Fruit fly (Drosophila melanogaster) whole organism, embryonic: ENCODE results near the gene CG14212.

ENCODE experiments used
- Adf1 ChIP-seq: fragments of 200-800 bp; sonication (Bioruptor generic); IDR thresholded peaks from 2 replicates; pipeline ENCODE4 v1.3.6; 2022; ENCODE audit warnings: missing biosample characterization, missing genetic modification characterization
- Blimp-1 ChIP-seq: fragments of 200-800 bp; sonication (Bioruptor generic); optimal IDR thresholded peaks from 3 replicates; lab custom pipeline; 2018; ENCODE audit warnings: missing biosample characterization, missing genetic modification characterization, mild to moderate bottlenecking, moderate library complexity, missing genetic modification reagents
- CG10462 ChIP-seq: fragments of 200-800 bp; sonication (Bioruptor generic); optimal IDR thresholded peaks from 2 replicates; lab custom pipeline; 2016; ENCODE audit warnings: missing biosample characterization, missing genetic modification characterization
- CG11093 ChIP-seq: fragments of 200-800 bp; sonication (Bioruptor generic); IDR thresholded peaks from 3 replicates; pipeline ENCODE4 v1.3.6; 2022; ENCODE audit warnings: missing biosample characterization, missing genetic modification characterization
- CG11456 ChIP-seq: fragments of 200-800 bp; sonication (Bioruptor generic); IDR thresholded peaks from 3 replicates; pipeline ENCODE4 v1.3.6; 2022; ENCODE audit warnings: missing biosample characterization, missing genetic modification characterization
- CG12659 ChIP-seq: fragments of 200-800 bp; sonication (Bioruptor generic); optimal IDR thresholded peaks from 3 replicates; lab custom pipeline; 2017; ENCODE audit warnings: mild to moderate bottlenecking, missing biosample characterization, missing genetic modification reagents, missing genetic modification characterization
- CG14860 ChIP-seq: fragments of 200-800 bp; sonication (Bioruptor generic); IDR thresholded peaks from 3 replicates; pipeline ENCODE4 v1.3.6; 2022; ENCODE audit warnings: missing biosample characterization, missing genetic modification characterization; ENCODE audit not compliant: partially characterized antibody
- CG15514 ChIP-seq: fragments of 200-800 bp; sonication (Bioruptor generic); optimal IDR thresholded peaks from 3 replicates; lab custom pipeline; 2017; ENCODE audit warnings: missing biosample characterization, missing genetic modification characterization, mild to moderate bottlenecking, moderate library complexity, missing genetic modification reagents
- CG17328 ChIP-seq: fragments of 200-800 bp; sonication (Bioruptor generic); IDR thresholded peaks from 2 replicates; pipeline ENCODE4 v1.3.6; 2022; ENCODE audit warnings: missing biosample characterization, missing genetic modification characterization
- CG17612 ChIP-seq: fragments of 200-800 bp; sonication (Bioruptor generic); IDR thresholded peaks from 2 replicates; pipeline ENCODE4 v1.3.6; 2022; ENCODE audit warnings: missing biosample characterization, missing genetic modification characterization
- CG2116 ChIP-seq: fragments of 200-800 bp; sonication (Bioruptor generic); optimal IDR thresholded peaks from 3 replicates; lab custom pipeline; 2018; ENCODE audit warnings: missing biosample characterization, mild to moderate bottlenecking, missing genetic modification characterization
- CG2199 ChIP-seq: fragments of 200-800 bp; sonication (Bioruptor generic); IDR thresholded peaks from 3 replicates; pipeline ENCODE4 v1.3.6; 2022; ENCODE audit warnings: missing biosample characterization, missing genetic modification characterization
- CG2875 ChIP-seq: fragments of 200-800 bp; sonication (Bioruptor generic); optimal IDR thresholded peaks from 2 replicates; lab custom pipeline; 2017; ENCODE audit warnings: missing biosample characterization, mild to moderate bottlenecking, missing genetic modification characterization, missing genetic modification reagents
- CG31441 ChIP-seq: fragments of 200-800 bp; sonication (Bioruptor generic); IDR thresholded peaks from 2 replicates; pipeline ENCODE4 v1.3.6; 2022; ENCODE audit warnings: missing biosample characterization, missing genetic modification characterization
- CG34376 ChIP-seq: fragments of 200-800 bp; sonication (Bioruptor generic); optimal IDR thresholded peaks from 2 replicates; lab custom pipeline; 2018; ENCODE audit warnings: missing biosample characterization, mild to moderate bottlenecking, missing genetic modification characterization
- CG4282 ChIP-seq: fragments of 200-800 bp; sonication (Bioruptor generic); optimal IDR thresholded peaks from 2 replicates; lab custom pipeline; 2016; ENCODE audit warnings: missing biosample characterization, missing genetic modification characterization
- CG4617 ChIP-seq: fragments of 200-800 bp; sonication (Bioruptor generic); optimal IDR thresholded peaks from 3 replicates; lab custom pipeline; 2016; ENCODE audit warnings: missing biosample characterization, missing genetic modification characterization, borderline replicate concordance
- CG4707 ChIP-seq: fragments of 200-800 bp; sonication (Bioruptor generic); optimal IDR thresholded peaks from 2 replicates; lab custom pipeline; 2018; ENCODE audit warnings: missing biosample characterization, mild to moderate bottlenecking, missing genetic modification characterization, moderate library complexity
- CG7357 ChIP-seq: fragments of 200-800 bp; sonication (Bioruptor generic); IDR thresholded peaks from 3 replicates; pipeline ENCODE4 v1.3.6; 2022; ENCODE audit warnings: missing biosample characterization, missing genetic modification characterization
- CG8478 ChIP-seq: fragments of >200 bp; optimal IDR thresholded peaks from 2 replicates; lab custom pipeline; 2018
- CG8765 ChIP-seq: fragments of 200-800 bp; sonication (Bioruptor generic); IDR thresholded peaks from 2 replicates; pipeline ENCODE4 v1.3.6; 2022; ENCODE audit warnings: missing biosample characterization, missing genetic modification characterization
- CG9609 ChIP-seq: fragments of 200-800 bp; sonication (Bioruptor generic); optimal IDR thresholded peaks from 3 replicates; lab custom pipeline; 2016; ENCODE audit warnings: missing biosample characterization, missing genetic modification characterization
- Dfd ChIP-seq, 2 experiments: fragments of >200 bp; optimal IDR thresholded peaks; 2 replicates each; lab custom pipeline; 2017; ENCODE audit warnings: missing biosample characterization in 2 of 2, missing genetic modification characterization in 2 of 2
- Dip3 ChIP-seq: fragments of 200-800 bp; sonication (Bioruptor generic); optimal IDR thresholded peaks from 3 replicates; lab custom pipeline; 2016; ENCODE audit warnings: missing biosample characterization, missing genetic modification characterization
- Elba2 ChIP-seq: fragments of 200-800 bp; sonication (Bioruptor generic); optimal IDR thresholded peaks from 3 replicates; lab custom pipeline; 2016; ENCODE audit warnings: missing biosample characterization, missing genetic modification characterization
- H15 ChIP-seq: fragments of 200-800 bp; sonication (Bioruptor generic); IDR thresholded peaks from 3 replicates; pipeline ENCODE4 v1.3.6; 2022; ENCODE audit warnings: missing biosample characterization, missing genetic modification characterization
- Lpt ChIP-seq: fragments of >200 bp; optimal IDR thresholded peaks from 2 replicates; lab custom pipeline; 2018; ENCODE audit warnings: missing biosample characterization, missing genetic modification characterization
- Max ChIP-seq: fragments of 200-800 bp; sonication (Bioruptor generic); optimal IDR thresholded peaks from 2 replicates; lab custom pipeline; 2016; ENCODE audit warnings: missing biosample characterization, mild to moderate bottlenecking, missing genetic modification characterization
- Nf-YA ChIP-seq: fragments of 200-800 bp; sonication (Bioruptor generic); IDR thresholded peaks from 2 replicates; pipeline ENCODE4 v1.3.6; 2022; ENCODE audit warnings: missing biosample characterization, missing genetic modification characterization
- PHDP ChIP-seq: fragments of 200-800 bp; sonication (Bioruptor generic); optimal IDR thresholded peaks from 3 replicates; lab custom pipeline; 2018; ENCODE audit warnings: missing biosample characterization, mild to moderate bottlenecking, missing genetic modification characterization, moderate library complexity
- Side ChIP-seq: fragments of 200-800 bp; sonication (Bioruptor generic); optimal IDR thresholded peaks from 2 replicates; lab custom pipeline; 2016; ENCODE audit warnings: missing biosample characterization, missing genetic modification characterization
- ab ChIP-seq: fragments of 200-800 bp; sonication (Bioruptor generic); optimal IDR thresholded peaks from 2 replicates; lab custom pipeline; 2016; ENCODE audit warnings: missing biosample characterization, missing genetic modification characterization
- al ChIP-seq: fragments of 200-800 bp; sonication (Bioruptor generic); IDR thresholded peaks from 2 replicates; pipeline ENCODE4 v1.3.6; 2022; ENCODE audit warnings: missing biosample characterization, missing genetic modification characterization
- ap ChIP-seq: fragments of 200-800 bp; sonication (Bioruptor generic); IDR thresholded peaks from 2 replicates; pipeline ENCODE4 v1.3.6; 2022; ENCODE audit warnings: missing biosample characterization, missing genetic modification characterization
- ara ChIP-seq: fragments of 200-800 bp; sonication (Bioruptor generic); IDR thresholded peaks from 2 replicates; pipeline ENCODE4 v1.3.6; 2022; ENCODE audit warnings: missing biosample characterization, missing genetic modification characterization
- ase ChIP-seq: fragments of 200-800 bp; sonication (Bioruptor generic); IDR thresholded peaks from 3 replicates; pipeline ENCODE4 v1.3.6; 2022; ENCODE audit warnings: missing biosample characterization, missing genetic modification characterization
- btn ChIP-seq: fragments of 200-800 bp; sonication (Bioruptor generic); optimal IDR thresholded peaks from 2 replicates; lab custom pipeline; 2016; ENCODE audit warnings: missing biosample characterization, missing genetic modification characterization
- chif ChIP-seq, 2 experiments: fragments of 200-800 bp; sonication (Bioruptor generic); optimal IDR thresholded peaks; 3 replicates each; lab custom pipeline; 2016; ENCODE audit warnings: missing biosample characterization in 2 of 2, missing genetic modification characterization in 2 of 2
- dan ChIP-seq: fragments of 200-800 bp; sonication (Bioruptor generic); IDR thresholded peaks from 2 replicates; pipeline ENCODE4 v1.3.6; 2022; ENCODE audit warnings: missing biosample characterization, missing genetic modification characterization
- dimm ChIP-seq: fragments of 200-800 bp; sonication (Bioruptor generic); IDR thresholded peaks from 2 replicates; pipeline ENCODE4 v1.3.6; 2022; ENCODE audit warnings: missing biosample characterization, missing genetic modification characterization
- disco-r ChIP-seq: fragments of 200-800 bp; sonication (Bioruptor generic); optimal IDR thresholded peaks from 2 replicates; lab custom pipeline; 2016; ENCODE audit warnings: missing biosample characterization, missing genetic modification characterization
- dysf ChIP-seq: fragments of 200-800 bp; sonication (Bioruptor generic); IDR thresholded peaks from 3 replicates; pipeline ENCODE4 v1.3.6; 2022; ENCODE audit warnings: missing biosample characterization, missing genetic modification characterization
- grn ChIP-seq: fragments of 200-800 bp; sonication (Bioruptor generic); optimal IDR thresholded peaks from 3 replicates; lab custom pipeline; 2017; ENCODE audit warnings: missing biosample characterization, missing genetic modification characterization
- hbn ChIP-seq: fragments of 200-800 bp; sonication (Bioruptor generic); IDR thresholded peaks from 2 replicates; pipeline ENCODE4 v1.3.6; 2022; ENCODE audit warnings: missing biosample characterization, missing genetic modification characterization; ENCODE audit not compliant: partially characterized antibody
- her ChIP-seq: fragments of 200-800 bp; sonication (Bioruptor generic); optimal IDR thresholded peaks from 2 replicates; lab custom pipeline; 2016; ENCODE audit warnings: missing biosample characterization, missing genetic modification characterization
- jigr1 ChIP-seq: fragments of 200-800 bp; sonication (Bioruptor generic); IDR thresholded peaks from 3 replicates; pipeline ENCODE4 v1.3.6; 2022; ENCODE audit warnings: missing biosample characterization, missing genetic modification characterization
- jing ChIP-seq: fragments of 200-800 bp; sonication (Bioruptor generic); optimal IDR thresholded peaks from 2 replicates; lab custom pipeline; 2018; ENCODE audit warnings: missing biosample characterization, mild to moderate bottlenecking, missing genetic modification characterization
- nerfin-1 ChIP-seq: fragments of 200-800 bp; sonication (Bioruptor generic); optimal IDR thresholded peaks from 3 replicates; lab custom pipeline; 2019; ENCODE audit warnings: missing biosample characterization, mild to moderate bottlenecking, missing genetic modification characterization, moderate library complexity
- nmo ChIP-seq: fragments of 200-800 bp; sonication (Bioruptor generic); optimal IDR thresholded peaks from 2 replicates; lab custom pipeline; 2018; ENCODE audit warnings: missing biosample characterization, mild to moderate bottlenecking, missing genetic modification characterization, moderate library complexity
- p53 ChIP-seq: fragments of 200-800 bp; sonication (Bioruptor generic); optimal IDR thresholded peaks from 2 replicates; lab custom pipeline; 2016; ENCODE audit warnings: missing biosample characterization, missing genetic modification characterization
- tin ChIP-seq: fragments of 200-800 bp; sonication (Bioruptor generic); optimal IDR thresholded peaks from 3 replicates; lab custom pipeline; 2016; ENCODE audit warnings: missing biosample characterization, missing genetic modification characterization
- vvl ChIP-seq: fragments of 200-800 bp; sonication (Bioruptor generic); IDR thresholded peaks from 2 replicates; pipeline ENCODE4 v1.3.6; 2022; ENCODE audit warnings: missing biosample characterization, missing genetic modification characterization
- wek ChIP-seq: fragments of 200-800 bp; sonication (Bioruptor generic); optimal IDR thresholded peaks from 3 replicates; lab custom pipeline; 2018; ENCODE audit warnings: missing biosample characterization, mild to moderate bottlenecking, missing genetic modification characterization, moderate library complexity

Gene CG14212

DNA sequence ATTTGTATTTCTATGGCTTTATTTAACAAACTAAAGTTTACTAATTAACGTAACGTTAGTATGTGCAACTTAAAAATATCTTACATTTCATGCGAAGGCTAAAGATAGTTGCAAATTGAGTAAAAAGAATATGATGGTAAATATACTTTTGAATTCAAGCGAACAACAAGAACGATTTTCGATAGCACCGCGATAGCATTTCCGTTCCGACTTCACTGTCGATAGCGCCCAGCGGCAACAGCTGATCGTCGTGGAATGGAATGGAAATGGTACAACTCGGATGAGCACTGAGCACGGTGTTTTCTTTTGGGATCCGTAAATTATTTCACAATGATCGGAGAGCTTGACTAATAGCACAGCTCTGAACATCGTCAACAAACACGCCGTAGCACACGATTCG lies 12.0 kb upstream of the CG14212 start (continued):
- TF ChIP-seq her (GFP tag; lab: Kevin White, UChicago) (peak; percentile 17), Side (GFP tag; lab: Kevin White, UChicago) (peak; percentile 51), btn (GFP tag; lab: Kevin White, UChicago) (peak; percentile 21), CG17612 (GFP tag; lab: Robert Waterston, UW) (no peak), CG2116 (peak; percentile 94), dimm (no peak), ara (GFP tag; lab: Robert Waterston, UW) (no peak), CG11093 (GFP tag; lab: Robert Waterston, UW) (no peak), Max (GFP tag; lab: Kevin White, UChicago) (no peak), H15 (GFP tag; lab: Robert Waterston, UW) (no peak), al (GFP tag; lab: Robert Waterston, UW) (no peak), CG17328 (peak; percentile 58), CG2875 (GFP tag; lab: Kevin White, UChicago) (peak; percentile 55), jigr1 (no peak), CG2199 (GFP tag; lab: Robert Waterston, UW) (no peak), CG12659 (GFP tag; lab: Kevin White, UChicago) (peak; percentile 70), jing (no peak), vvl (GFP tag; lab: Robert Waterston, UW) (peak; percentile 65; the same call in 1 of the 2 replicates), Dfd (GFP tag; optimal IDR thresholded peaks at IDR 0.05; lab: Kevin White, UChicago) (no peak), ab (GFP tag; lab: Kevin White, UChicago) (no peak), CG31441 (GFP tag; lab: Robert Waterston, UW) (no peak; the same call in 1 of the 2 replicates), CG7357 (GFP tag; lab: Robert Waterston, UW) (no peak), CG14860 (GFP tag; lab: Robert Waterston, UW) (0 out of 3 replicates have a peak, but pooled peaks have one; percentile 7), wek (peak; percentile 79), CG4617 (GFP tag; lab: Kevin White, UChicago) (no peak), Nf-YA (GFP tag; lab: Robert Waterston, UW) (no peak), dan (GFP tag; lab: Robert Waterston, UW) (no peak), CG9609 (GFP tag; lab: Kevin White, UChicago) (no peak), nmo (GFP tag; lab: Kevin White, UChicago) (peak; percentile 23), PHDP (peak; percentile 64), Adf1 (no peak), Elba2 (GFP tag; lab: Kevin White, UChicago) (no peak), CG8765 (GFP tag; lab: Robert Waterston, UW) (no peak), Blimp-1 (GFP tag; lab: Kevin White, UChicago) (no peak), Lpt (no peak), dysf (GFP tag; lab: Robert Waterston, UW) (no peak), chif (GFP tag; optimal IDR thresholded peaks at IDR 0.05; lab: Kevin White, UChicago) (no peak), CG4282 (GFP tag; lab: Kevin White, UChicago) (no peak), hbn (GFP tag; lab: Robert Waterston, UW) (no peak), grn (GFP tag; lab: Kevin White, UChicago) (no peak), p53 (GFP tag; lab: Kevin White, UChicago) (no peak), Dip3 (GFP tag; lab: Kevin White, UChicago) (no peak), CG4707 (GFP tag; lab: Kevin White, UChicago) (peak; percentile 63), CG34376 (GFP tag; lab: Kevin White, UChicago) (peak; percentile 90), nerfin-1 (peak; percentile 54), disco-r (GFP tag; lab: Kevin White, UChicago) (no peak), CG15514 (peak; percentile 81), CG8478 (lab: Kevin White, UChicago) (no peak), CG11456 (GFP tag; lab: Robert Waterston, UW) (0 out of 3 replicates have a peak, but pooled peaks have one; percentile 33), ap (GFP tag; lab: Robert Waterston, UW) (0 out of 2 replicates have a peak, but pooled peaks have one; percentile 9), ase (GFP tag; lab: Robert Waterston, UW) (no peak), CG10462 (GFP tag; lab: Kevin White, UChicago) (no peak), tin (GFP tag; lab: Kevin White, UChicago) (no peak)
